Worm (Caenorhabditis elegans): ENCODE results near the gene F58D2.5.
A peak's percentile ranks its signal among the peaks of the same experiment; 100 is the strongest.

F58D2.5 gene

DNA sequence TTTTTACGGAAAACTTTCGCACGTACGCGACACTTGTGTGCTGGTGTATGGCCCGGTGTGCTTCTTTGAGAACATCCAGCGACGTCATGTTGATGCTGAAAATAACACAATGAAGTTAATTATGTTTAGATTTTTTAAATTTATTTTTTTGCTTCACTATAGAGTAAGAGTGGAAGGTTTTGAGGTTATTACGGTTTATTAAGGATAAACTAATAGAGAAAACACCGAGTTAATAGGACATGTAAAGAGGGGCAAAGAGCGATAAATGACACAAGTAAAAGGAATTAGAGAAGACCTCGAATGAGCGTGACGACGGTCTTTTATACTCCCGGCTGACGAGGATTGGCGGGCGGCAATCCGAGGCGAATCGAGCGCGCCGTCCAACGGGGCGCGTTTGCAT is 4.2 kb downstream of the F58D2.5 start, which contains the start of gene F58D2.4:
TSS of gene F58D2.4 (minus strand) at position 101 of the 400 bp plus-strand sequence.
- TF ChIP-seq skn-1 (tag; optimal IDR thresholded peaks at IDR 0.05) (no peak), lsy-2 (tag; optimal IDR thresholded peaks at IDR 0.05) (no peak), nhr-6 (tag; optimal IDR thresholded peaks at IDR 0.05) (no peak), egl-27 (tag; optimal IDR thresholded peaks at IDR 0.05) (no peak), mbf-1 (tag; optimal IDR thresholded peaks at IDR 0.05) (no peak), nhr-77 (tag; optimal IDR thresholded peaks at IDR 0.05) (no peak), nhr-23 (tag; optimal IDR thresholded peaks at IDR 0.05) (no peak), ama-1 (optimal IDR thresholded peaks at IDR 0.05) (no peak), unc-55 (GFP tag; optimal IDR thresholded peaks at IDR 0.05) (no peak), sma-9 (GFP tag; optimal IDR thresholded peaks at IDR 0.05) (no peak), sma-9 (tag; optimal IDR thresholded peaks at IDR 0.05) (no peak), lin-39 (tag; optimal IDR thresholded peaks at IDR 0.05) (no peak), nhr-11 (tag; optimal IDR thresholded peaks at IDR 0.05) (no peak), nhr-12 (tag; optimal IDR thresholded peaks at IDR 0.05) (no peak), crh-2 (tag; optimal IDR thresholded peaks at IDR 0.05) (no peak)

DNA sequence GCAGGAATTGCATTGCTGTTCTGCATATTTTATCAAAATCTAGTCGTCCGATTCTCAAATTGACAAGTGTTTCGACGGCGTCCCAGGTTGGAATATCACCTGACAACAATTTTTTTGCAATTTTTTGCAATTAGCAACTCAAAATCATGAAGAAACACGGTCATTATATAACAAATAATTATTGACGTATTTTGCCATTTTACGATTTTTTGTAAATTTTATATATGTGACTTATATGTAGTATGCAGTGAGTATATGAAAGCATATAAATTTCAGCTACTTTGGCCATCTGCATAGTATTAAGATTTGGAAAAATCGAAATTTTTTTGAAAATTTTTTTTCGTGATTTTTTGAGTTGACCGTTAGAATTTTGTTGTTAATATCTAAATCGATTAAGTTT is 12.4 kb downstream of the F58D2.5 start, which contains the start of gene F58D2.3:
TSS of gene F58D2.3 (minus strand) at position 101 of the 400 bp plus-strand sequence.
- no peak for TF ChIP-seq unc-39 (tag; optimal IDR thresholded peaks at IDR 0.05)

DNA sequence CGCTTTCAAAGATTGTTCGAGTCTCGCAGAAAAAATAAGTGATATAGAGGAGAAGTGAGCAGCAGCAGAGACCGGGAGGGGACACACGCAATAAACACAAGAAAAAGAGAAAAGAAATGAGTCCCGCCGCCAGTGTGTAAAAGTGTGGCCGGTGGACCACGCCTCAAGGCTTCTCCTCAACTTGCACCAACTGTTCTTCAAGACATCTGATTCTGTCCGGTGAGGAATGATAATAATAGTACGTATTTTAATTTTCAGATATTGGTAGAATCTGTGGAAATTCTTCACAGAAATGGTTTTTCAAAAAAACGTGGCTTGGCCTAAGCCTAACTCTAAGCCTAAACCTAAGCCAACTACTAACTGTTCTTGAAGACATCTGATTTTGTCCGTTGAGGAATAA is 13.8 kb downstream of the F58D2.5 start, which contains the start of gene lev-1:
TSS of gene lev-1 (minus strand) at position 101 of the 400 bp plus-strand sequence.
- peak; percentile 31 for TF ChIP-seq nhr-129 (tag; optimal IDR thresholded peaks at IDR 0.05)
- no peak for TF ChIP-seq ZK546.5 (tag; optimal IDR thresholded peaks at IDR 0.05)

DNA sequence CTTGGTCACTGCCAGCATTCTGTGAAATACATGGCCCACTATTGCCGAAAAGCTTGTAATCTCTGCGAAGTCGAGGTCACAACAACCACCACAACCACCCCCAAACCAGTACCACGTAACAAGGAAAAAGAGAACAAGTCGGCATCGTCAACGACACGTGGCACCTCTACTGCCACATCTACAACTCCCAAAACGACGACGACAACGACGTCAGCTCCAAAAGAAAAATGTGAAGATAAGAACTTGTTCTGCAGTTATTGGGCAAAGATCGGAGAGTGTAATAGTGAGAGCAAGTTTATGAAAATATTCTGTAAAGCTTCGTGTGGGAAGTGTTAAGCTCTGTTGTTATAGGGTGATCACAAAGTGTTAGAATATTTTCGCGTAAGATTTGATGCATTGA is 19.8 kb downstream of the F58D2.5 start:
- TF ChIP-seq Y55F3AM.14 (GFP tag; optimal IDR thresholded peaks at IDR 0.05) (no peak), fos-1 (tag; optimal IDR thresholded peaks at IDR 0.05) (no peak), elt-3 (tag; optimal IDR thresholded peaks at IDR 0.05) (no peak), ceh-82 (tag; optimal IDR thresholded peaks at IDR 0.05) (no peak), lin-39 (tag; optimal IDR thresholded peaks at IDR 0.05) (no peak), sma-9 (GFP tag; optimal IDR thresholded peaks at IDR 0.05) (no peak), sma-9 (tag; optimal IDR thresholded peaks at IDR 0.05) (no peak), aly-2 (tag; optimal IDR thresholded peaks at IDR 0.05) (no peak), skn-1 (tag; optimal IDR thresholded peaks at IDR 0.05) (no peak), mab-5 (tag; optimal IDR thresholded peaks at IDR 0.05) (no peak), unc-62 (GFP tag; optimal IDR thresholded peaks at IDR 0.05) (no peak), nhr-12 (tag; optimal IDR thresholded peaks at IDR 0.05) (no peak), nhr-129 (tag; optimal IDR thresholded peaks at IDR 0.05) (no peak), mdl-1 (tag; optimal IDR thresholded peaks at IDR 0.05) (no peak), C34F6.9 (tag; optimal IDR thresholded peaks at IDR 0.05) (no peak), nhr-11 (tag; optimal IDR thresholded peaks at IDR 0.05) (no peak)

DNA sequence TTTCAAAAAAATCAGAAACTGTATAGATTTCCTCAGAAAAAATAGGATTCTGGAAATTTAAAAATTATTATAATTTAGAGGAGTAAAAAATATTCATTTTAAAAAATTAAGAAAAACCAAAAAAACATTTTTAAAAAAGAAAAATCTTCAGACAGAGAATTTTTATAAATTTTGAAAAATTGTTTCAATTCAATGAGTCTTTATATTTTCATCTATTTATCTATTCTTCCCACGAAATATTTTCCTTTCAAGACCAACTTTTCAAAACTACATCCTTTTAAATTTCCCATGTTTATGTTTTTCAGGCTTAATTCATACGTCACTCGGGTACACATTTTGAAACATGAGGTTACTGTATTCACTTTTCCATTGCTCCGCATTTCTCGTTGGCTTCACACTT is 22.9 kb downstream of the F58D2.5 start, which contains the start of gene nas-14:
TSS of gene nas-14 (plus strand) at position 301 of the 400 bp plus-strand sequence.
- no peak for TF ChIP-seq fos-1 (tag; optimal IDR thresholded peaks at IDR 0.05)
- TF ChIP-seq aly-2 (tag; optimal IDR thresholded peaks at IDR 0.05) = no peak
- no peak for TF ChIP-seq nhr-6 (tag; optimal IDR thresholded peaks at IDR 0.05)
- no peak for TF ChIP-seq nhr-11 (tag; optimal IDR thresholded peaks at IDR 0.05)
- no peak for TF ChIP-seq blmp-1 (tag; optimal IDR thresholded peaks at IDR 0.05; ENCODE audit: insufficient read depth)
- no peak for TF ChIP-seq nhr-23 (tag; optimal IDR thresholded peaks at IDR 0.05)
- TF ChIP-seq nhr-12 (tag; optimal IDR thresholded peaks at IDR 0.05) = no peak
- TF ChIP-seq sem-4 (tag; optimal IDR thresholded peaks at IDR 0.05) = no peak
- TF ChIP-seq elt-1 (tag; optimal IDR thresholded peaks at IDR 0.05) = no peak
- no peak for TF ChIP-seq nhr-237 (tag; optimal IDR thresholded peaks at IDR 0.05)
- no peak for TF ChIP-seq nhr-21 (tag; optimal IDR thresholded peaks at IDR 0.05)
- no peak for TF ChIP-seq lin-13 (GFP tag; optimal IDR thresholded peaks at IDR 0.05)
- TF ChIP-seq R02D3.7 (tag; optimal IDR thresholded peaks at IDR 0.05) = no peak
- TF ChIP-seq lin-11 (tag; optimal IDR thresholded peaks at IDR 0.05) = no peak
- TF ChIP-seq ZK546.5 (tag; optimal IDR thresholded peaks at IDR 0.05) = no peak
- TF ChIP-seq lsy-2 (tag; optimal IDR thresholded peaks at IDR 0.05) = no peak
- no peak for TF ChIP-seq unc-62 (GFP tag; optimal IDR thresholded peaks at IDR 0.05)
- TF ChIP-seq unc-39 (tag; optimal IDR thresholded peaks at IDR 0.05) = no peak
